Worm (Caenorhabditis elegans): Measurements from ENCODE around the gene perm-2.

DNA sequence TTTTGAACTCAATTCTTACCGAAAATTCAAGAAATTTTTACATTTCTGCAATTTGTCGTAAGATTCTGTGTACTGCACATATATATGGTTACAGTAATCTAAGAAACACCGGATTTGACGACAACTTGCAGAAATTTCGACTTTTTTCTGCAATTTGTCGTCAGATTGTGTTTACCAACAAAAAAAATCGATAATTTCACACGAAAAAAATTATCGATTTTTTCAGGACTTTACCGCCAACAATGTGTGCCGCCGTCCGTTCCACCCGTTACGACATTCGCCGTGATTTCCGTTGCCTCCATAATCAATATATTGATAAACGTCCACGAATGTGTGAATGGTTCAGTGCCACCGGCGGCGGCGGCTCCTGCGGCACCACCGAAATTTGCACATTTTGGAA lies 47.8 kb downstream of the perm-2 start:
- no peak for TF ChIP-seq tbx-11 (GFP tag; IDR thresholded peaks at IDR 0.05)
- TF ChIP-seq ceh-13 (GFP tag; optimal IDR thresholded peaks at IDR 0.05) = no peak
- TF ChIP-seq hmbx-1 (tag; optimal IDR thresholded peaks at IDR 0.05) = no peak
- no peak for TF ChIP-seq aly-1 (tag; optimal IDR thresholded peaks at IDR 0.05)
- TF ChIP-seq flt-1 (GFP tag; IDR thresholded peaks at IDR 0.05) = no peak
- TF ChIP-seq hnd-1 (tag; optimal IDR thresholded peaks at IDR 0.05) = no peak

All from whole organism, early embryonic.